Worm (Caenorhabditis elegans): ENCODE measurements around the gene tbx-39.

- no peak for TF ChIP-seq lsy-2 (tag; optimal IDR thresholded peaks at IDR 0.05)
- TF ChIP-seq xbp-1 (tag; optimal IDR thresholded peaks at IDR 0.05): no peak
- no peak for TF ChIP-seq lin-13 (GFP tag; optimal IDR thresholded peaks at IDR 0.05)
These were observed 29.7 kb upstream of the tbx-39 start, which contains the start of gene Y73F8A.10 for ce11 chrIV:15294040-15294439.

Data from whole organism, L1 larva.